Worm (Caenorhabditis elegans): Measurements from ENCODE around the gene F41E6.12.

The F41E6.12 gene

DNA sequence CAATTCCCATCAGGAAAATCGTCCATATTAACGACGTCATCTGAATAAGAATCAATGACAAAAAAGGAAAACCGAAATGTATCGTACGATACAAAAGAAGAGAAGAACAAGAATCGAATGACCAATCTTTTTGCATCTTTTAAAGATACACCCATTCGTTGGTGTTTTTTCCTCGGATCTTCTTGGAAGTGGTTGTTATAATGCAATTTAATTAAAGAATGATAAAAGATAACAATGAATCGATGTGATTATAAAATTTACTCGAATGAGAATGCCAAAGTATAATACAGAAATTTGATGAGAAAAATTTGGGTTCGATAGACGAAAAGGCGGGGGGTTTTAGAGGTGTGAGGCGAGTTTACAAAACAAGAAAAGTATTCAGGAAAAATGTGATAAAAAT, at the start of gene F41E6.12:
Gene F41E6.12 (minus strand): TSS at position 101 of the 400 bp plus-strand sequence.
- TF ChIP-seq W03F9.2 (tag; optimal IDR thresholded peaks at IDR 0.05) (no peak), him-1 (tag; optimal IDR thresholded peaks at IDR 0.05) (no peak), dao-5 (tag; optimal IDR thresholded peaks at IDR 0.05) (no peak)

DNA sequence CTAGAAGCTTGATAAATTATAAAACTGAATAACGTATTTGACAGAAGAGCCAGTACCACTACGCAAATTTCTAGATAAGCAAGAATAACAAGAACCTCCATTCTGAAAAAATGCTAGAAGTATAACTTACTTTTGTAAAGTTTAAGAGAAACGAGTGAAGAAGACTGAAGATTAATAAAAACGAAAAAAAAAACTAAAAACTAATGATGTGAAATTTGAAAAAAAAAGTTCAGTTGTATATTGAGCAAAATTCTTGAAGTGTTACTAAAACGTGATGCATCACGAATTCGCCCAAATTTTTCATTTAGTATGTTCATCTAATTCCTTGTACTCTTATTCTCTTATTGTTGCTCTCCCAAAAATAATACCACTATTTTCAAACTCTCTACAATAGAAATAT, 48.3 kb upstream of the F41E6.12 start, which contains the start of gene ZC190.6:
Gene ZC190.6 (minus strand): TSS at position 101 of the 400 bp plus-strand sequence.
- no peak for TF ChIP-seq W03F9.2 (tag; optimal IDR thresholded peaks at IDR 0.05)
- no peak for TF ChIP-seq him-1 (tag; optimal IDR thresholded peaks at IDR 0.05)
- TF ChIP-seq dao-5 (tag; optimal IDR thresholded peaks at IDR 0.05), result no peak

DNA sequence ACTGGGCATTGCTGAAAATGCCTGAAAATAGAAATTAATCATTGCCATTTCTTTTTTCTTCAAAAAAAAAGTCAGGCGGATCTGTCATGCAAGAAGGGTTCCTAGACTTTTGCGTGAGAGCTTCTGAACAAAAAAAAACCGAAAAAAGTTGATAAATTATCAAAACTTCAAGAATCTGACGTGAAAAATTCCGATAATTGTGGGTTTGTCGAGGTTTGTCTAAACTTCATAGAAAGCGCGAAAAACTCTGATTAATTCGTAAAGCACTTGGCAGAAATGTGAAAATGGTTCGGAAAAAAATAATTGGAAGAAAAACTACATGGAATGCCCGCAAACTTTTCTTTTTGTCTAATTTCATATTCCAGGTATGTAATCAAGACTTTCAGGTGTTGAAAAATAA, 44.6 kb upstream of the F41E6.12 start, which contains the start of gene ZC190.5:
Gene ZC190.5 (minus strand): TSS at position 101 of the 400 bp plus-strand sequence.
- TF ChIP-seq dao-5 (tag; optimal IDR thresholded peaks at IDR 0.05) (no peak), W03F9.2 (tag; optimal IDR thresholded peaks at IDR 0.05) (no peak), him-1 (tag; optimal IDR thresholded peaks at IDR 0.05) (no peak)

DNA sequence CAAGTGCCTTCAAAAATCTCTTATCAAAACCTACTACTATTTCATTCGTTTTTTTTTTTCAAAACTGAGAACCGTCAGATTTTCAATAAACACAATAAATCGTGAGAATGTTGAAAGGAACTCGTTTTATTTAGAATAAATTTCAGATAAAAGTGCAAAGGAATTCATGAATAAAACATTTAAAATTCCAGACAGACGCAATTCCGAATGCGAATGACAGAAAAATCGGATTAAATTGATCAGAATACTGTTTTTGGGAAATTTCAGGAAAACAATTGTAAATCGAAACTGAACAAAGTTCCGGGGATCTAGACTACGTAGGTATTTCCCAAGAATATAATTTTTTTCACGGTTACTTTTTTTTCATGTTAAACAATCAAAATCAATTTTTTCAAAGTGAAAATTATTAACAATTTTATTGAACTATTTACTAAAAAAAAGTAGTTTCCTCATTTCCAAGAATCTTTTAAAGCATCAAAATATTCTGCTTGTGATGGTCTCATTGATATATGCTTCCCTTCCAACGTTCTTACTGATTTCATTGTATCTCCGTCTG, 42.7 kb upstream of the F41E6.12 start:
- no peak for TF ChIP-seq W03F9.2 (tag; optimal IDR thresholded peaks at IDR 0.05)
- TF ChIP-seq him-1 (tag; optimal IDR thresholded peaks at IDR 0.05), result no peak
- no peak for TF ChIP-seq dao-5 (tag; optimal IDR thresholded peaks at IDR 0.05)

DNA sequence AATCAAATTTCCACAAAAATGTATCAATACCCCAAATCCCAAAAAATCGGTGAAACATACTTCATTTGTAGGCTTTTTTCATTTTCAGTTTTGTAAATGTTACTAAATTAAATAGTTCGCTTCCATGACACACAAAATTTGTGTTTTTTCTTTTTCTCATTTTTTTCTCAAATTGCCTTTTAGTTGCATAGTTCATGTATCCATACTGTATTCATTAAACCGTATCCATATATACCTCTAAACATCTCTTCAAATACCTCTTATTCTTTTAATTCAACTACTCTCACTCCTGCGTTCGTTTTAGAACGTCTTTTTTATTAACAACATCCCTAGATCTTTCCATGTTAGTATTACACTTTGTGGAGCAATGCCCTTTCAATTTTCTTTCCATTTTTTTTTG, 41.8 kb upstream of the F41E6.12 start:
- TF ChIP-seq dao-5 (tag; optimal IDR thresholded peaks at IDR 0.05) (no peak), him-1 (tag; optimal IDR thresholded peaks at IDR 0.05) (no peak), W03F9.2 (tag; optimal IDR thresholded peaks at IDR 0.05) (no peak)

DNA sequence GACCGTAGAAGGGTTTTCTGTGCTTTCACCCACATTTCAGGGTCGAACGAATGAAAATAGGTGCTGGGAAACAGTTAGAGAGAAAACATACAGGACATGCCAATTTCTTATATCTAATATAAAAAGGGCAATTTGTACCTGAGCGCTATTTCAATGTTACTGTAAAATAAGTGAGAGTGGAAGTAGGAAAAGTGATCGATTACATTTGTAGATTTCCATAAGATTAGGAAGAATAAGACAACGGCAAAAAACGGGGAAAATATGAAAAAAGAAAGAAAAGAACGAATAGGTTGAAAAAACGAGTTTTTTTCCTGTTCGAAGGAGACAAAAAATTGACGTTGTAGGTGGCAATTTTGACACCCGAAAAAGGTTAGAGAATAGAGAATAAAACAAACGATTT, 39.3 kb upstream of the F41E6.12 start:
- TF ChIP-seq him-1 (tag; optimal IDR thresholded peaks at IDR 0.05) (no peak), dao-5 (tag; optimal IDR thresholded peaks at IDR 0.05) (no peak), W03F9.2 (tag; optimal IDR thresholded peaks at IDR 0.05) (no peak)

DNA sequence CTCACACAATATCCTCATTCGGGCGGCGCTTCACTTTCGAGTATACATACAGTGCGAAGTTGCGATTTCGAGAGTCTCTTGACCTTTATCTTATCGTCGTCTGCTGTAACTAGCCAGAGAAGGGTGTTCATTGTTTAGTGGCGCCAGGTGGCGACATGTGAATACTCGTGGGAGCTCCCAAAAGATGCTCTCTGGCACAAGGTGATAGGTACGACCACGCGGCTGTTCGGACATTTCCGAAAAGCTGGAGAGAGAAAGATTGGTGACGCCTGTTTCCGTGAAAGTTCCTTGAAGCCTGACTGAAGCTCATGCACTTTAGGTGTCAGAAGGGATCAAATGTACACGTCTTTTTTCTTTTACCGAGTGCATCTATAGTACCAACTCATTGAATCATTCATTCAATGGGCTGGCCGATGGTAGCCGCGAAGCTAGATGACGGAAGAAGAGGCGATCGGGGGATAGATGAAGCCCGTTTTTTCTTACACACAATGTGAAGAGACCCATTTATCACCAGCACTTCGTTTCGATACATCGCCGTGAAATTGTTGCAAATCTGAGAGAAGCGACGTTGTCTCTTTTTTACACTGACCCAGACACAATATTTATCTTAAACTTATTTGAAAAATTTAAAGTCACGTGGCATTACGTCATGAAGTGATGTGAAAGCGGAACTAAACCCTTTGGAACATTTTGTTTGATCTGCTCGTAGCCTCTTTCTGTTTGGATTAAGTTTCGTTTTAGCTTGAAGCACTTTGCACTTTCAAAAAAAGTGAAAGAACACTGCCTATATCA, 38.5 kb upstream of the F41E6.12 start:
- TF ChIP-seq dao-5 (tag; optimal IDR thresholded peaks at IDR 0.05) (no peak), W03F9.2 (tag; optimal IDR thresholded peaks at IDR 0.05) (no peak), him-1 (tag; optimal IDR thresholded peaks at IDR 0.05) (no peak)

DNA sequence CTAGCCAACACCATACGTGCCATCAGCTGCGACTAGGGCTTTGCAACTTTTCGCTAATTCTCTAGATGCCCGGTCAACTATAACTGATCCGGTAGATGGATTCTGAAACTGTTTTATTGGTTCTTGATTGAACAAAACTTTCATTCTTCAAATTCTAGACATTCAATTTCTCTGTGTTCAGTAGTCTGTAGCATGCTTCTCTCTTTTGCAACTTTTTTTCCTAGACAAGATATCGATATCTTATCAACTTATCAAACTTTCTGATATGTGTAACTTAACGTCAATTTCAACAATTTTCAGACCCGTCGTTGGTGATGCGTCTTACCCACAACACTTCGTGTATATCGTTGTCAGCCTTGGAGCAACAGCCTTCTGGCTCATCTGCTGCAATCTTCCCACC, 36.8 kb upstream of the F41E6.12 start, which contains the start of gene ZC190.4:
Gene ZC190.4 (plus strand): TSS at position 301 of the 400 bp plus-strand sequence.
- no peak for TF ChIP-seq dao-5 (tag; optimal IDR thresholded peaks at IDR 0.05)
- no peak for TF ChIP-seq W03F9.2 (tag; optimal IDR thresholded peaks at IDR 0.05)
- no peak for TF ChIP-seq him-1 (tag; optimal IDR thresholded peaks at IDR 0.05)

DNA sequence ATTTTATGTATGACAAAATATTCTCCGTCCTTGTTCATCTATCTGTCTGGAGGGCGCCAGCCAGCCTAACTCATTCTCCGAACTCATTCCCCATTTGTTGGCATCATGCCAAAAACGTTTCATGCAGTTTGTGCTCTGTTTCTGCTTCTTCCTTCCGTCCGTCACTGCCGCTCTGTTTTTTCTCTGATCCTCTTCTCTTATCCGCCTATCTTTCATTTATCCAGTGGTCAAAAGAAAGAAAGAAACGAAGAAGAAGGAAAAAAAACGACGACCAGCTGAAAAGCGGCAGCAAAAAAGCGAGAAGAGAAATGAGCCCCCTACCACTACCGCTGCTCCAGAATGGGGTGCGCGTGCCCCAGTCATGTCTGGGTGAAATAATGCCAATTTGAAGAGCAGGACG, 34.1 kb upstream of the F41E6.12 start:
- TF ChIP-seq W03F9.2 (tag; optimal IDR thresholded peaks at IDR 0.05) (no peak), dao-5 (tag; optimal IDR thresholded peaks at IDR 0.05) (no peak), him-1 (tag; optimal IDR thresholded peaks at IDR 0.05) (no peak)

DNA sequence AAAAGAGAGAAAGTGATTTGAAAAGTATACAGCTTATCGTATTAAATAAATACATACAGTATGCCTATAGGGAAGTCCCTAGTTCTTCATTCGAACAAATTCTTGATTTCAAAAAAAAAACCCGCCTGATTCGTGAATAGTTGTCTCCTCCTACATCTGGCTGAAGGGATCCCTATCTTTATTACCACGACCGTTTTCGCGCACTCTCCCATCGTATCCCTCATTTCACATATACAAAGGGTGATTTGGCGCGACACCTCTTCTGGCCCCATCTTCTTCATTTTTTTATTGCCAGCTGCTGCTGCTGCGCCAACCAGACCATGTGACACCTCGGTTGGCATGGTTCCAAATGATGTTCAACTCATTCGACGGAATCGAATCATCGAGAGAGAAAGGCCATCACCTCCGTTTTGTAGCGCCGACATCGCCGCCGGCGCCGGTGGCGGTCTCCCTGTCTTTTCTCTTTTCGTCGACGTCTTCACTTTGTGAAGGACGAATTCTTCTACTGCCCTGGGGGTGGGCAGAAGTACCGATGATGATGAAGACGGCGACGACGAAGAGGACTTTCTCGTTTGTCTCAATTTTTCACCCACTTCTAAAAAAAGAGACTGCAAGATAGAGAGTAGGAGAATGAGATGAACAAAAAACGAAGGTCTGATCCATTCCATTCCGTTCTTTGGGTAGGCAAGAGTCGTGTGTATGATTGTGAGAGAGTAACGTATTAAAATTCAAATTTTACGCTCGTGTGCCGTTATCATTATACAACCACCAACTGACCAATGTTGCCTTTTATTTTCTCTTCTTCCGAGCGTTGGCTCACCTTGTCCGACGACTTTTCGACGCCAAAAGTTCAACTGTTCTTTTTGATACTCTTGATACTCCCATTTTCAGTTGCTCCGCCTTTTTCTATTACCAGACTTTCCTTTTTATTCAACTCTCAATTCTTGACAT, 33.4 kb upstream of the F41E6.12 start:
- TF ChIP-seq dao-5 (tag; optimal IDR thresholded peaks at IDR 0.05) (no peak), him-1 (tag; optimal IDR thresholded peaks at IDR 0.05) (no peak), W03F9.2 (tag; optimal IDR thresholded peaks at IDR 0.05) (no peak)

DNA sequence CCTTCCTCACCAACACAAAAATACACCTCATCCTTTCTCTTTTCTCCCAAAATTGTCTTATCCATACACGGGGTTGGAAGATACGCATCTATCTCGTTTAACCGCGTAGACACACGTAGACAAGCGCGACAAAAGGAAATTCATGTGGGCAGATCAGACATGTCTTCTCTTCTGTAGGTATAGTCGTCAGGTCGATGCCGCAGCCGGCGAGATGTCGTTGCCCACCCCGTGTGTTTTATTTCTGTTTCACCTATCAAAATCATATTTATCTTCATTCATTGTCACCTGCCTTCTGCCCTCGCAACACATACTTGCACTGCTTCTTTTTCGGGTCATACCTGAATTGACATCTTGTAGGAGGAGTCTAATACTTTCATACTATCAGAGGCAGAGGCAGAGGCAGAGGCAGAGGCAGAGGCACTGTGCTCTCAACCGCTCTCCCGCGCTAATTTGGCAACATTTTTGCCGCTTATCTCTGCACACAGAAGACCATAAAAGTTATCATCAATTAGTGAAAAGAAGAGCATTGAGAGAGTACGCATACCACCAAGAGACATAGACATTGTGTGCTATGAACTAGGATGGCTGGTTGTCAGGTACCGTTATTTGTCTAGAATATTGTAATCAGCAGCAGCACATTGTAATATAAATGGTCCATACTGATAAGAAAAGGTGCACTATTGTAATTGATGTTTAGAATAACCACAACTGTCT, 32.5 kb upstream of the F41E6.12 start:
- TF ChIP-seq dao-5 (tag; optimal IDR thresholded peaks at IDR 0.05), result no peak
- TF ChIP-seq W03F9.2 (tag; optimal IDR thresholded peaks at IDR 0.05), result no peak
- no peak for TF ChIP-seq him-1 (tag; optimal IDR thresholded peaks at IDR 0.05)

DNA sequence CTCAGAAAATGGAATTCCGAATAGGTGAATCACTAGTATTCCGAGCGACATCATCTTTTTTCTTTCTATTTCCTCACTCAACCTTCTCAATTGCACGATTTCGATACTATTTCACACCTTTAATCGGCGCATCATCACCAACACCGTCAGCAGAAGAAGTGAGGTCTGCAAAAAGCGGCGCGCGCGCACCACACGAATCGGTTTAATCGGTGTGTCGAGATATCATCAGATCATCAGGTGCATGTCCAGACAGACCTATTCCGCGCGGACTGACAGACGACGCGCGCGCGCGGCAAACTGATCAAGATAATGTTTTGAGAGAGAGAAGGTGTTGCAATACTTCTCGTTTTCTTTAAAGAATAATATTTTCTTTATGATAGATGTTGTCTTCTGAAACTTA, 31.5 kb upstream of the F41E6.12 start:
- TF ChIP-seq him-1 (tag; optimal IDR thresholded peaks at IDR 0.05), result no peak
- TF ChIP-seq W03F9.2 (tag; optimal IDR thresholded peaks at IDR 0.05), result no peak
- TF ChIP-seq dao-5 (tag; optimal IDR thresholded peaks at IDR 0.05), result no peak
